Fruit fly (Drosophila melanogaster): ENCODE measurements around the gene Nhe1.

- no peak for TF ChIP-seq Antp (GFP tag; optimal IDR thresholded peaks at IDR 0.05)
- no peak for TF ChIP-seq dysf (GFP tag; IDR thresholded peaks at IDR 0.05)
- TF ChIP-seq fd3F (GFP tag; optimal IDR thresholded peaks at IDR 0.05): no peak
- TF ChIP-seq Bdp1 (GFP tag; optimal IDR thresholded peaks at IDR 0.05): no peak
- no peak for TF ChIP-seq Xbp1 (GFP tag; optimal IDR thresholded peaks at IDR 0.05)
Observed at dm6 chr2L:138063-138462, 31.5 kb upstream of the Nhe1 start.

All from whole organism, embryonic.